Fruit fly (Drosophila melanogaster) whole organism, embryonic: Measurements from ENCODE around the gene tho2.

ENCODE experiments used
- Bgb ChIP-seq: fragments of 200-800 bp; sonication (Bioruptor generic); IDR thresholded peaks from 2 replicates; pipeline ENCODE4 v1.3.6; 2022; ENCODE audit warnings: missing biosample characterization, missing genetic modification characterization; ENCODE audit not compliant: partially characterized antibody
- Blimp-1 ChIP-seq: fragments of 200-800 bp; sonication (Bioruptor generic); optimal IDR thresholded peaks from 3 replicates; lab custom pipeline; 2018; ENCODE audit warnings: missing biosample characterization, missing genetic modification characterization, mild to moderate bottlenecking, moderate library complexity, missing genetic modification reagents
- CG10267 ChIP-seq: fragments of 200-800 bp; sonication (Bioruptor generic); optimal IDR thresholded peaks from 2 replicates; lab custom pipeline; 2018; ENCODE audit warnings: missing biosample characterization, mild to moderate bottlenecking, missing genetic modification characterization, moderate library complexity
- CG10431 ChIP-seq: fragments of 200-800 bp; sonication (Bioruptor generic); optimal IDR thresholded peaks from 3 replicates; lab custom pipeline; 2018; ENCODE audit warnings: missing biosample characterization, mild to moderate bottlenecking, missing genetic modification characterization
- CG12155 ChIP-seq: fragments of 200-800 bp; sonication (Bioruptor generic); optimal IDR thresholded peaks from 3 replicates; lab custom pipeline; 2016; ENCODE audit warnings: missing biosample characterization, missing genetic modification characterization
- CG12769 ChIP-seq: fragments of 200-800 bp; sonication (Bioruptor generic); optimal IDR thresholded peaks from 2 replicates; lab custom pipeline; 2019; ENCODE audit warnings: missing biosample characterization, mild to moderate bottlenecking, missing genetic modification characterization, moderate library complexity
- CG13894 ChIP-seq: fragments of 200-800 bp; sonication (Bioruptor generic); optimal IDR thresholded peaks from 3 replicates; lab custom pipeline; 2018; ENCODE audit warnings: missing biosample characterization, mild to moderate bottlenecking, missing genetic modification characterization, moderate library complexity
- CG2116 ChIP-seq: fragments of 200-800 bp; sonication (Bioruptor generic); optimal IDR thresholded peaks from 3 replicates; lab custom pipeline; 2018; ENCODE audit warnings: missing biosample characterization, mild to moderate bottlenecking, missing genetic modification characterization
- CG2202 ChIP-seq: fragments of 200-800 bp; sonication (Bioruptor generic); optimal IDR thresholded peaks from 2 replicates; lab custom pipeline; 2018; ENCODE audit warnings: missing biosample characterization, mild to moderate bottlenecking, missing genetic modification characterization
- CG3838 ChIP-seq: fragments of 200-800 bp; sonication (Bioruptor generic); optimal IDR thresholded peaks from 3 replicates; lab custom pipeline; 2016; ENCODE audit warnings: missing biosample characterization, missing genetic modification characterization
- CG42726 ChIP-seq: fragments of 200-800 bp; sonication (Bioruptor generic); IDR thresholded peaks from 2 replicates; pipeline ENCODE4 v1.3.6; 2022; ENCODE audit warnings: missing biosample characterization, missing genetic modification characterization; ENCODE audit not compliant: partially characterized antibody
- CG5180 ChIP-seq: fragments of 200-800 bp; sonication (Bioruptor generic); optimal IDR thresholded peaks from 3 replicates; lab custom pipeline; 2017; ENCODE audit warnings: missing biosample characterization, missing genetic modification characterization, mild to moderate bottlenecking, moderate library complexity, missing genetic modification reagents
- CG6854 ChIP-seq: fragments of 200-800 bp; sonication (Bioruptor generic); optimal IDR thresholded peaks from 3 replicates; lab custom pipeline; 2017; ENCODE audit warnings: missing biosample characterization, mild to moderate bottlenecking, missing genetic modification characterization
- CG7271 ChIP-seq: fragments of 200-800 bp; sonication (Bioruptor generic); optimal IDR thresholded peaks from 2 replicates; lab custom pipeline; 2018; ENCODE audit warnings: missing biosample characterization, mild to moderate bottlenecking, missing genetic modification characterization, moderate library complexity
- CG7987 ChIP-seq: fragments of 200-800 bp; sonication (Bioruptor generic); optimal IDR thresholded peaks from 2 replicates; lab custom pipeline; 2018; ENCODE audit warnings: missing biosample characterization, mild to moderate bottlenecking, missing genetic modification characterization, moderate library complexity
- CG8290 ChIP-seq, 3 experiments: fragments of 200-800 bp; sonication (Bioruptor generic); optimal IDR thresholded peaks; 2 replicates each; lab custom pipeline; 2016 to 2019; ENCODE audit warnings: missing biosample characterization in 3 of 3, missing genetic modification characterization in 3 of 3, mild to moderate bottlenecking in 2 of 3, moderate library complexity in 1 of 3
- CG9797 ChIP-seq: fragments of 200-800 bp; sonication (Bioruptor generic); optimal IDR thresholded peaks from 3 replicates; lab custom pipeline; 2018; ENCODE audit warnings: missing biosample characterization, mild to moderate bottlenecking, missing genetic modification characterization
- Dek ChIP-seq: fragments of 200-800 bp; sonication (Bioruptor generic); optimal IDR thresholded peaks from 3 replicates; lab custom pipeline; 2019; ENCODE audit warnings: missing biosample characterization, mild to moderate bottlenecking, missing genetic modification characterization, moderate library complexity
- Eip74EF ChIP-seq, 2 experiments: fragments of 200-800 bp in 1 of 2; fragments of >200 bp in 1 of 2; sonication (Bioruptor generic) in 1 of 2; optimal IDR thresholded peaks; 2 replicates each; lab custom pipeline; 2017 to 2019; ENCODE audit warnings: missing biosample characterization in 2 of 2, missing genetic modification characterization in 2 of 2, mild to moderate bottlenecking in 1 of 2, moderate library complexity in 1 of 2
- Fer2 ChIP-seq: fragments of 200-800 bp; sonication (Bioruptor generic); optimal IDR thresholded peaks from 2 replicates; lab custom pipeline; 2018; ENCODE audit warnings: missing biosample characterization, mild to moderate bottlenecking, missing genetic modification characterization, moderate library complexity
- Jarid2 ChIP-seq: fragments of 200-800 bp; sonication (Bioruptor generic); optimal IDR thresholded peaks from 3 replicates; lab custom pipeline; 2017; ENCODE audit warnings: mild to moderate bottlenecking, missing biosample characterization, missing genetic modification reagents, missing genetic modification characterization
- Nf-YC ChIP-seq: fragments of 200-800 bp; optimal IDR thresholded peaks from 3 replicates; lab custom pipeline; 2019; ENCODE audit warnings: missing biosample characterization, mild to moderate bottlenecking, missing genetic modification characterization, moderate library complexity
- Vsx1 ChIP-seq: fragments of 200-800 bp; sonication (Bioruptor generic); optimal IDR thresholded peaks from 2 replicates; lab custom pipeline; 2017; ENCODE audit warnings: missing biosample characterization, mild to moderate bottlenecking, missing genetic modification characterization, missing genetic modification reagents
- ab ChIP-seq: fragments of 200-800 bp; sonication (Bioruptor generic); optimal IDR thresholded peaks from 2 replicates; lab custom pipeline; 2016; ENCODE audit warnings: missing biosample characterization, missing genetic modification characterization
- aop ChIP-seq: fragments of 200-800 bp; sonication (Bioruptor generic); IDR thresholded peaks from 2 replicates; pipeline ENCODE4 v1.3.6; 2022; ENCODE audit warnings: missing biosample characterization, missing genetic modification characterization
- btn ChIP-seq: fragments of 200-800 bp; sonication (Bioruptor generic); optimal IDR thresholded peaks from 2 replicates; lab custom pipeline; 2016; ENCODE audit warnings: missing biosample characterization, missing genetic modification characterization
- chinmo ChIP-seq: fragments of 200-800 bp; sonication (Bioruptor generic); IDR thresholded peaks from 4 replicates; pipeline ENCODE4 v1.3.6; 2022; ENCODE audit warnings: missing biosample characterization, missing genetic modification characterization; ENCODE audit not compliant: partially characterized antibody
- ci ChIP-seq: fragments of 200-800 bp; sonication (Bioruptor generic); IDR thresholded peaks from 3 replicates; pipeline ENCODE4 v1.3.6; 2022; ENCODE audit warnings: missing biosample characterization, missing genetic modification characterization
- dmrt11E ChIP-seq: fragments of 200-800 bp; sonication (Bioruptor generic); optimal IDR thresholded peaks from 3 replicates; lab custom pipeline; 2018; ENCODE audit warnings: missing biosample characterization, mild to moderate bottlenecking, missing genetic modification characterization, moderate library complexity
- en ChIP-seq: fragments of 200-800 bp; sonication (Bioruptor generic); optimal IDR thresholded peaks from 2 replicates; lab custom pipeline; 2016; ENCODE audit warnings: missing biosample characterization, missing genetic modification characterization
- exex ChIP-seq: fragments of 200-800 bp; sonication (Bioruptor generic); optimal IDR thresholded peaks from 4 replicates; lab custom pipeline; 2018; ENCODE audit warnings: missing biosample characterization, mild to moderate bottlenecking, missing genetic modification characterization, moderate library complexity
- fd102C ChIP-seq: fragments of 200-800 bp; sonication (Bioruptor generic); optimal IDR thresholded peaks from 2 replicates; lab custom pipeline; 2018; ENCODE audit warnings: missing biosample characterization, mild to moderate bottlenecking, missing genetic modification characterization, moderate library complexity
- gem ChIP-seq: fragments of 200-800 bp; sonication (Bioruptor generic); optimal IDR thresholded peaks from 2 replicates; lab custom pipeline; 2019; ENCODE audit warnings: missing biosample characterization, mild to moderate bottlenecking, missing genetic modification characterization, moderate library complexity
- kni ChIP-seq: fragments of 200-800 bp; sonication (Bioruptor generic); optimal IDR thresholded peaks from 3 replicates; lab custom pipeline; 2017; ENCODE audit warnings: mild to moderate bottlenecking, missing biosample characterization, missing genetic modification reagents, missing genetic modification characterization
- lab ChIP-seq: fragments of 200-800 bp; sonication (Bioruptor generic); optimal IDR thresholded peaks from 3 replicates; lab custom pipeline; 2017; ENCODE audit warnings: missing biosample characterization, missing genetic modification characterization, mild to moderate bottlenecking, moderate library complexity, missing genetic modification reagents
- lbe ChIP-seq: fragments of 200-800 bp; sonication (Bioruptor generic); optimal IDR thresholded peaks from 2 replicates; lab custom pipeline; 2016; ENCODE audit warnings: missing biosample characterization, mild to moderate bottlenecking, missing genetic modification characterization
- maf-S ChIP-seq: fragments of 200-800 bp; sonication (Bioruptor generic); optimal IDR thresholded peaks from 2 replicates; lab custom pipeline; 2016; ENCODE audit warnings: missing biosample characterization, missing genetic modification characterization
- nmo ChIP-seq: fragments of 200-800 bp; sonication (Bioruptor generic); optimal IDR thresholded peaks from 2 replicates; lab custom pipeline; 2018; ENCODE audit warnings: missing biosample characterization, mild to moderate bottlenecking, missing genetic modification characterization, moderate library complexity
- nom ChIP-seq: fragments of 200-800 bp; sonication (Bioruptor generic); optimal IDR thresholded peaks from 2 replicates; lab custom pipeline; 2017; ENCODE audit warnings: missing biosample characterization, missing genetic modification characterization, mild to moderate bottlenecking, moderate library complexity, missing genetic modification reagents
- phol ChIP-seq: fragments of 200-800 bp; sonication (Bioruptor generic); optimal IDR thresholded peaks from 3 replicates; lab custom pipeline; 2018; ENCODE audit warnings: missing biosample characterization, mild to moderate bottlenecking, missing genetic modification characterization, moderate library complexity
- pros ChIP-seq: fragments of 200-800 bp; sonication (Bioruptor generic); optimal IDR thresholded peaks from 3 replicates; lab custom pipeline; 2019; ENCODE audit warnings: missing biosample characterization, mild to moderate bottlenecking, missing genetic modification characterization, moderate library complexity
- sna ChIP-seq: fragments of 200-800 bp; sonication (Bioruptor generic); IDR thresholded peaks from 2 replicates; pipeline ENCODE4 v1.3.6; 2022; ENCODE audit warnings: missing biosample characterization, missing genetic modification characterization; ENCODE audit not compliant: partially characterized antibody
- sqz ChIP-seq: fragments of 200-800 bp; sonication (Bioruptor generic); optimal IDR thresholded peaks from 3 replicates; lab custom pipeline; 2018; ENCODE audit warnings: missing biosample characterization, mild to moderate bottlenecking, missing genetic modification characterization
- tx ChIP-seq: fragments of 200-800 bp; sonication (Bioruptor generic); optimal IDR thresholded peaks from 2 replicates; lab custom pipeline; 2016; ENCODE audit warnings: missing biosample characterization, missing genetic modification characterization
- unc-4 ChIP-seq: fragments of 200-800 bp; sonication (Bioruptor generic); IDR thresholded peaks from 2 replicates; pipeline ENCODE4 v1.3.6; 2022; ENCODE audit warnings: missing biosample characterization, missing genetic modification characterization; ENCODE audit not compliant: partially characterized antibody

Gene tho2

dm6 chr2L:2177969-2178809 is 33.2 kb upstream of the tho2 start, which contains the start of gene aop (continued):
- TF ChIP-seq maf-S (GFP tag; lab: Kevin White, UChicago) (no peak), kni (GFP tag; lab: Kevin White, UChicago) (peak; percentile 72), exex (peak; percentile 48), CG13894 (tag; lab: Kevin White, UChicago) (peak; percentile 57), unc-4 (GFP tag; lab: Robert Waterston, UW) (0 out of 2 replicates have a peak, but pooled peaks have one; percentile 27), CG9797 (GFP tag; lab: Kevin White, UChicago) (no peak), Jarid2 (GFP tag; lab: Kevin White, UChicago) (peak; percentile 98), nom (GFP tag; lab: Kevin White, UChicago) (peak; percentile 46), chinmo (GFP tag; lab: Robert Waterston, UW) (peak; percentile 67; the same call in 1 of the 4 replicates), Vsx1 (peak; percentile 44), CG42726 (GFP tag; lab: Robert Waterston, UW) (peak; percentile 61; the same call in 1 of the 2 replicates), en (GFP tag; lab: Kevin White, UChicago) (no peak), CG2116 (GFP tag; lab: Kevin White, UChicago) (peak; percentile 13), CG3838 (peak; percentile 39), CG10267 (peak; percentile 18), CG10431 (GFP tag; lab: Kevin White, UChicago) (peak; percentile 14), gem (no peak), aop (GFP tag; lab: Robert Waterston, UW) (peak; percentile 91), Blimp-1 (GFP tag; lab: Kevin White, UChicago) (peak; percentile 26), Fer2 (no peak), phol (tag; lab: Kevin White, UChicago) (no peak), Nf-YC (tag; lab: Kevin White, UChicago) (peak; percentile 27), CG12155 (GFP tag; lab: Kevin White, UChicago) (peak; percentile 42), CG7271 (tag; lab: Kevin White, UChicago) (peak; percentile 24), CG5180 (GFP tag; lab: Kevin White, UChicago) (peak; percentile 95), CG12769 (tag; lab: Kevin White, UChicago) (peak; percentile 38), tx (GFP tag; lab: Kevin White, UChicago) (no peak), lab (peak; percentile 52), CG8290 (GFP tag; optimal IDR thresholded peaks at IDR 0.05; lab: Kevin White, UChicago) (no peak), CG8290 (tag; optimal IDR thresholded peaks at IDR 0.05; lab: Kevin White, UChicago) (peak in 1 of 2 experiments; percentile 72), ab (GFP tag; lab: Kevin White, UChicago) (no peak), dmrt11E (peak; percentile 8), sna (no peak), nmo (GFP tag; lab: Kevin White, UChicago) (peak; percentile 6), ci (GFP tag; lab: Robert Waterston, UW) (peak; percentile 75; the same call in 2 of the 3 replicates), lbe (peak; percentile 3), CG6854 (peak; percentile 48), fd102C (peak; percentile 77), Eip74EF (GFP tag; optimal IDR thresholded peaks at IDR 0.05; lab: Kevin White, UChicago) (peak in 1 of 2 experiments; percentile 49), Bgb (GFP tag; lab: Robert Waterston, UW) (peak; percentile 7; the same call in 1 of the 2 replicates), pros (GFP tag; lab: Kevin White, UChicago) (peak; percentile 72), CG2202 (tag; lab: Kevin White, UChicago) (peak; percentile 10), CG7987 (peak; percentile 34), sqz (GFP tag; lab: Kevin White, UChicago) (peak; percentile 53), Dek (no peak), btn (GFP tag; lab: Kevin White, UChicago) (no peak)
